Fruit fly (Drosophila melanogaster) whole organism: ENCODE results near the gene CG14650.
A peak's percentile ranks its signal among the peaks of the same experiment; 100 is the strongest.

Experiments
- CG8478 ChIP-seq: fragments of >200 bp; optimal IDR thresholded peaks from 2 replicates; lab custom pipeline; 2018; ENCODE audit warnings: inconsistent platforms
- Dll ChIP-seq: fragments of >200 bp; optimal IDR thresholded peaks from 2 replicates; lab custom pipeline; 2017
- EcR ChIP-seq, 2 experiments: fragments of >200 bp; optimal IDR thresholded peaks; 2 replicates each; lab custom pipeline; 2017; ENCODE audit warnings: missing biosample characterization in 2 of 2, missing genetic modification characterization in 2 of 2, missing genetic modification reagents in 2 of 2
- pan ChIP-seq: fragments of >200 bp; optimal IDR thresholded peaks from 2 replicates; lab custom pipeline; 2017
- psq ChIP-seq: fragments of >200 bp; optimal IDR thresholded peaks from 2 replicates; lab custom pipeline; 2017
- usp ChIP-seq: fragments of >200 bp; optimal IDR thresholded peaks from 2 replicates; lab custom pipeline; 2017; ENCODE audit warnings: missing biosample characterization, missing genetic modification characterization, mixed read lengths

- TF ChIP-seq usp (GFP tag; lab: Kevin White, UChicago) (no peak), Dll (lab: Kevin White, UChicago) (no peak), pan (lab: Kevin White, UChicago) (no peak), EcR (GFP tag; optimal IDR thresholded peaks at IDR 0.05; lab: Kevin White, UChicago) (peak in 1 of 2 experiments; percentile 0), psq (lab: Kevin White, UChicago) (no peak), CG8478 (no peak)
Observed at dm6 chr3R:4472694-4472975, 35.4 kb downstream of the CG14650 start.
